Worm (Caenorhabditis elegans): ENCODE data around the gene drd-10.

DNA sequence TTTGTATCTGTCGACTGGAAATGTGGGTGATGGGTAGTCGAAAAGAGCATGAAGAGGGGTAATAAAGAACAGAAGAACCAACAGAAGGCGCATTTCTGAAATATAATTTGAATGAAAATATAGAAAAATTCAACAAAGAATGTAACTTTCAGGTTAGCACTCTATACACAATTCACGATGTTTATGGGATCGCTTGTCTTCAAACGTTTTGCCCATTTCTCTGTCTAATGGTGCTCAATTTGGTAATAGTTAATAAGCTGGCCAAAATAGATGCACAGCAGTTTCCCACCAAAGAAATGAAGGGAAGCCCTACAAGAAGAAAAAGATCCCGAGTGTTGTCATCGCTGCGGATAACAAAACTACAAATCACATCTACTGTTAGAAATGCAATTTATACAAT is 40.1 kb downstream of the drd-10 start, which contains the start of gene F20A1.8:
- no peak for TF ChIP-seq T22C8.4 (GFP tag; IDR thresholded peaks at IDR 0.05)
- no peak for TF ChIP-seq cog-1 (tag; optimal IDR thresholded peaks at IDR 0.05)
- TF ChIP-seq flt-1 (GFP tag; IDR thresholded peaks at IDR 0.05) = no peak
